Fruit fly (Drosophila melanogaster): ENCODE data around the gene CG10026.

DNA sequence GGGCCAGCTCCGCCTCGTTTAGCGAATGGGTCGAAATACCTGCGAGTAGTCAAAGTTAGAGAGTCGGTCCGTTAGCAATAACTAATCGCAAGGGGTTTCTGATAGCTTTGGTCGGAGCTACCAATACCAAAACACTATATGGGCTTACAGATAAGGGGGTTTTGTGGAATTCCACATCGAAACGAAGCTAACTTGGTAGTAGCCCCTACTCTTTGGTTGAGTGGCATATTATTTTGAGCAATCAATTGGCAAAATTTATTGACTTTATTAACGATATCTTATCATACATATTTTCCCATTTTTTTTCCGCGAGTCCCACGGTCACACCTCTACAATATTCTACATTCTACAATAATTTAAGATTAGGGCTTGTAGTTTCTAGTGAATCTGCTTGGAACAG, 52.3 kb downstream of the CG10026 start:
- TF ChIP-seq CG6854 (GFP tag; optimal IDR thresholded peaks at IDR 0.05), result no peak
- no peak for TF ChIP-seq Blimp-1 (GFP tag; optimal IDR thresholded peaks at IDR 0.05)
- no peak for TF ChIP-seq Ets21C (GFP tag; optimal IDR thresholded peaks at IDR 0.05)
- no peak for TF ChIP-seq Sox102F (GFP tag; optimal IDR thresholded peaks at IDR 0.05)
- no peak for TF ChIP-seq Gug (GFP tag; IDR thresholded peaks at IDR 0.05)
- no peak for TF ChIP-seq fd59A (GFP tag; optimal IDR thresholded peaks at IDR 0.05)
- no peak for TF ChIP-seq CG16779 (tag; optimal IDR thresholded peaks at IDR 0.05)
- no peak for TF ChIP-seq dsx (GFP tag; optimal IDR thresholded peaks at IDR 0.05; ENCODE audit: poor library complexity, severe bottlenecking)
- TF ChIP-seq OdsH (GFP tag; optimal IDR thresholded peaks at IDR 0.05), result no peak
- no peak for TF ChIP-seq dac (GFP tag; optimal IDR thresholded peaks at IDR 0.05)
